Worm (Caenorhabditis elegans) whole organism, early embryonic: Measurements from ENCODE around the gene T28H10.2.

Source experiments
- ama-1 ChIP-seq: fragments of 150-350 bp; optimal IDR thresholded peaks from 2 replicates; lab custom pipeline; 2014
- ceh-13 ChIP-seq: fragments of 200-800 bp; sonication (Bioruptor generic); optimal IDR thresholded peaks from 2 replicates; lab custom pipeline; 2018; ENCODE audit warnings: mild to moderate bottlenecking, missing genetic modification characterization, missing compliant biosample characterization
- ceh-36 ChIP-seq: sonication (generic microtip); optimal IDR thresholded peaks from 2 replicates; lab custom pipeline; 2016; ENCODE audit warnings: missing genetic modification characterization, inconsistent platforms, missing compliant biosample characterization
- ets-7 ChIP-seq: sonication (generic microtip); optimal IDR thresholded peaks from 2 replicates; lab custom pipeline; 2016; ENCODE audit warnings: missing genotype, missing genetic modification characterization, missing compliant biosample characterization
- hmg-4 ChIP-seq: fragments of 200-800 bp; sonication (Bioruptor generic); optimal IDR thresholded peaks from 2 replicates; lab custom pipeline; 2018; ENCODE audit warnings: mild to moderate bottlenecking, missing genetic modification characterization, missing compliant biosample characterization
- hnd-1 ChIP-seq: sonication (generic microtip); optimal IDR thresholded peaks from 2 replicates; lab custom pipeline; 2016; ENCODE audit warnings: missing genetic modification characterization, missing compliant biosample characterization
- pes-1 ChIP-seq: fragments of 200-800 bp; sonication (Bioruptor generic); IDR thresholded peaks from 2 replicates; pipeline ENCODE4 v1.3.6; 2022; ENCODE audit warnings: missing genetic modification reagents, missing genetic modification characterization, missing compliant biosample characterization
- tbx-11 ChIP-seq: fragments of 200-800 bp; sonication (Bioruptor generic); IDR thresholded peaks from 2 replicates; pipeline ENCODE4 v1.3.6; 2022; ENCODE audit warnings: missing genetic modification characterization, missing compliant biosample characterization
- tbx-37 ChIP-seq: fragments of 200-800 bp; sonication (Bioruptor generic); conservative IDR thresholded peaks from 2 replicates; pipeline ENCODE4 v1.3.6; 2022; ENCODE audit warnings: missing genetic modification reagents, missing genetic modification characterization, missing compliant biosample characterization

ce11 chrV:12525526-12525925, 12.8 kb upstream of the T28H10.2 start, which contains the start of gene dyf-4:
- TF ChIP-seq hnd-1 (tag; lab: Kevin White, UChicago) (no peak), ama-1 (lab: Kevin White, UChicago) (no peak), hmg-4 (GFP tag; lab: Kevin White, UChicago) (no peak), ceh-13 (GFP tag; lab: Kevin White, UChicago) (no peak), tbx-37 (GFP tag; lab: Robert Waterston, UW) (no peak), tbx-11 (no peak), ets-7 (tag; lab: Kevin White, UChicago) (no peak), ceh-36 (tag; lab: Kevin White, UChicago) (no peak), pes-1 (GFP tag; lab: Robert Waterston, UW) (no peak)
